Fruit fly (Drosophila melanogaster): Measurements from ENCODE around the gene CG14073.

Gene CG14073

dm6 chr3L:18840370-18841007, 20.0 kb upstream of the CG14073 start (continued):
- peak in 1 of 3 experiments; percentile 12 for TF ChIP-seq Stat92E (GFP tag; optimal IDR thresholded peaks at IDR 0.05)
- TF ChIP-seq ase (GFP tag; IDR thresholded peaks at IDR 0.05) = no peak
- no peak for TF ChIP-seq CG6683 (GFP tag; optimal IDR thresholded peaks at IDR 0.05)
- TF ChIP-seq kni (GFP tag; optimal IDR thresholded peaks at IDR 0.05) = peak; percentile 57
- peak; percentile 58 for TF ChIP-seq CG10543 (GFP tag; optimal IDR thresholded peaks at IDR 0.05)
- TF ChIP-seq sens (GFP tag) = peak; percentile 87
- TF ChIP-seq CG8089 (GFP tag; optimal IDR thresholded peaks at IDR 0.05) = no peak
- TF ChIP-seq sima (GFP tag; optimal IDR thresholded peaks at IDR 0.05) = no peak
- no peak for TF ChIP-seq CG9932 (GFP tag; IDR thresholded peaks at IDR 0.05)
- TF ChIP-seq CG18599 (GFP tag; optimal IDR thresholded peaks at IDR 0.05) = no peak
- no peak for TF ChIP-seq CG11696 (GFP tag; IDR thresholded peaks at IDR 0.05)
- no peak for TF ChIP-seq org-1 (GFP tag; optimal IDR thresholded peaks at IDR 0.05)
- TF ChIP-seq CG18619 (GFP tag; optimal IDR thresholded peaks at IDR 0.05) = no peak
- TF ChIP-seq B-H2 (GFP tag; optimal IDR thresholded peaks at IDR 0.05) = no peak
- TF ChIP-seq ash1 (GFP tag; optimal IDR thresholded peaks at IDR 0.05) = no peak
- no peak for TF ChIP-seq Atf3 (GFP tag; optimal IDR thresholded peaks at IDR 0.05)
- TF ChIP-seq CG12219 (GFP tag; optimal IDR thresholded peaks at IDR 0.05) = no peak
- no peak for TF ChIP-seq dati (GFP tag; IDR thresholded peaks at IDR 0.05)
- no peak for TF ChIP-seq Sox100B (GFP tag; optimal IDR thresholded peaks at IDR 0.05)
- no peak for TF ChIP-seq CG11247 (GFP tag; IDR thresholded peaks at IDR 0.05)
- peak; percentile 83 for TF ChIP-seq HLHmδ (GFP tag; optimal IDR thresholded peaks at IDR 0.05)
- no peak for TF ChIP-seq CG14014 (GFP tag; IDR thresholded peaks at IDR 0.05)
- TF ChIP-seq knrl (GFP tag; IDR thresholded peaks at IDR 0.05; ENCODE audit: partially characterized antibody) = no peak
- TF ChIP-seq Oli (tag; optimal IDR thresholded peaks at IDR 0.05) = no peak
- TF ChIP-seq yki (optimal IDR thresholded peaks at IDR 0.05) = peak; percentile 56
- TF ChIP-seq klu (GFP tag; IDR thresholded peaks at IDR 0.05) = no peak
- TF ChIP-seq CG8924 (tag; optimal IDR thresholded peaks at IDR 0.05) = peak; percentile 54
- TF ChIP-seq MTF-1 (GFP tag; optimal IDR thresholded peaks at IDR 0.05; ENCODE audit: borderline replicate concordance) = no peak
- peak; percentile 14 for TF ChIP-seq CG10267 (tag; optimal IDR thresholded peaks at IDR 0.05)
- peak; percentile 40 for TF ChIP-seq sug (tag; optimal IDR thresholded peaks at IDR 0.05)
- no peak for TF ChIP-seq hbn (GFP tag; IDR thresholded peaks at IDR 0.05; ENCODE audit: partially characterized antibody)
- peak; percentile 24 for TF ChIP-seq stwl (tag; optimal IDR thresholded peaks at IDR 0.05)
- TF ChIP-seq CG17328 (GFP tag; IDR thresholded peaks at IDR 0.05) = no peak
- no peak for TF ChIP-seq CG8478 (optimal IDR thresholded peaks at IDR 0.05)
- TF ChIP-seq CG13123 (GFP tag; optimal IDR thresholded peaks at IDR 0.05) = no peak
- no peak for TF ChIP-seq gfzf (GFP tag; optimal IDR thresholded peaks at IDR 0.05)
- TF ChIP-seq bab2 (GFP tag; optimal IDR thresholded peaks at IDR 0.05) = peak; percentile 13
- peak; percentile 4 for TF ChIP-seq CG8944 (GFP tag; optimal IDR thresholded peaks at IDR 0.05)
- no peak for TF ChIP-seq Dfd (GFP tag; optimal IDR thresholded peaks at IDR 0.05)
- TF ChIP-seq B-H1 (GFP tag; IDR thresholded peaks at IDR 0.05) = no peak
- peak; percentile 28 for TF ChIP-seq dm (GFP tag; optimal IDR thresholded peaks at IDR 0.05)
- no peak for TF ChIP-seq Awh (GFP tag; IDR thresholded peaks at IDR 0.05)
- no peak for TF ChIP-seq CG6791 (GFP tag; IDR thresholded peaks at IDR 0.05; ENCODE audit: partially characterized antibody)
- no peak for TF ChIP-seq pb (GFP tag; optimal IDR thresholded peaks at IDR 0.05)
- no peak for TF ChIP-seq Bteb2 (GFP tag; optimal IDR thresholded peaks at IDR 0.05)
- TF ChIP-seq fd3F (GFP tag; optimal IDR thresholded peaks at IDR 0.05) = no peak
- peak; percentile 10 for TF ChIP-seq CG11398 (GFP tag; optimal IDR thresholded peaks at IDR 0.05)
- TF ChIP-seq insv (GFP tag; optimal IDR thresholded peaks at IDR 0.05) = peak in 1 of 2 experiments; percentile 59
- TF ChIP-seq fd96Cb (tag; optimal IDR thresholded peaks at IDR 0.05) = peak; percentile 13
- no peak for TF ChIP-seq CG11723 (GFP tag; optimal IDR thresholded peaks at IDR 0.05)
- TF ChIP-seq CG7786 (GFP tag; optimal IDR thresholded peaks at IDR 0.05) = peak; percentile 5

All from whole organism, embryonic.